Fruit fly (Drosophila melanogaster): ENCODE data around the gene CG7102.

CG7102 gene

dm6 chr2L:7880458-7880857 lies 6.9 kb downstream of the CG7102 start (continued):
- TF ChIP-seq HLH54F (GFP tag; optimal IDR thresholded peaks at IDR 0.05) (no peak), so (GFP tag; IDR thresholded peaks at IDR 0.05) (no peak), fd64A (GFP tag; optimal IDR thresholded peaks at IDR 0.05) (no peak), Six4 (GFP tag; optimal IDR thresholded peaks at IDR 0.05) (no peak), CG13775 (GFP tag; optimal IDR thresholded peaks at IDR 0.05) (no peak), Ravus (GFP tag; IDR thresholded peaks at IDR 0.05) (no peak), CG12155 (GFP tag; optimal IDR thresholded peaks at IDR 0.05) (no peak), CG12769 (tag; optimal IDR thresholded peaks at IDR 0.05) (peak; percentile 71), CG2712 (tag; optimal IDR thresholded peaks at IDR 0.05) (no peak), CG10565 (GFP tag; optimal IDR thresholded peaks at IDR 0.05) (no peak), aop (GFP tag; IDR thresholded peaks at IDR 0.05) (no peak), CG7357 (GFP tag; IDR thresholded peaks at IDR 0.05) (no peak), kni (GFP tag; optimal IDR thresholded peaks at IDR 0.05) (peak; percentile 1), GATAe (GFP tag; conservative IDR thresholded peaks at IDR 0.05) (no peak), Optix (GFP tag; IDR thresholded peaks at IDR 0.05) (no peak), tin (GFP tag; optimal IDR thresholded peaks at IDR 0.05) (no peak), Blimp-1 (GFP tag; optimal IDR thresholded peaks at IDR 0.05) (peak; percentile 98), Hsf (GFP tag; optimal IDR thresholded peaks at IDR 0.05) (no peak), CG5180 (GFP tag; optimal IDR thresholded peaks at IDR 0.05) (no peak), CG4424 (GFP tag; optimal IDR thresholded peaks at IDR 0.05) (no peak), gsb-n (tag; optimal IDR thresholded peaks at IDR 0.05) (peak; percentile 63), gt (GFP tag; IDR thresholded peaks at IDR 0.05) (no peak), CG34224 (GFP tag; IDR thresholded peaks at IDR 0.05; ENCODE audit: partially characterized antibody) (peak; percentile 19; the same call in 1 of the 3 replicates), CG7786 (GFP tag; optimal IDR thresholded peaks at IDR 0.05) (no peak), nau (GFP tag; optimal IDR thresholded peaks at IDR 0.05) (no peak), cas (GFP tag; IDR thresholded peaks at IDR 0.05) (no peak), CG4282 (GFP tag; optimal IDR thresholded peaks at IDR 0.05) (no peak), grn (GFP tag; optimal IDR thresholded peaks at IDR 0.05) (no peak), Ssrp (tag; optimal IDR thresholded peaks at IDR 0.05) (no peak), Hr78 (GFP tag; optimal IDR thresholded peaks at IDR 0.05) (peak in 1 of 2 experiments; percentile 36), ro (GFP tag; IDR thresholded peaks at IDR 0.05) (no peak), gcm2 (GFP tag; optimal IDR thresholded peaks at IDR 0.05) (no peak), oc (tag; optimal IDR thresholded peaks at IDR 0.05) (peak; percentile 47), Side (GFP tag; optimal IDR thresholded peaks at IDR 0.05) (no peak), CG16779 (GFP tag; IDR thresholded peaks at IDR 0.05) (no peak), CG11696 (GFP tag; IDR thresholded peaks at IDR 0.05) (no peak), CG8478 (optimal IDR thresholded peaks at IDR 0.05) (no peak), kah (GFP tag; optimal IDR thresholded peaks at IDR 0.05) (no peak), CG2889 (GFP tag; IDR thresholded peaks at IDR 0.05) (no peak), Xrp1 (GFP tag; IDR thresholded peaks at IDR 0.05) (no peak), CG6765 (GFP tag; optimal IDR thresholded peaks at IDR 0.05) (no peak), dan (GFP tag; IDR thresholded peaks at IDR 0.05) (no peak), abd-A (tag; optimal IDR thresholded peaks at IDR 0.05) (no peak), CG7987 (GFP tag; optimal IDR thresholded peaks at IDR 0.05) (no peak), chinmo (GFP tag; IDR thresholded peaks at IDR 0.05; ENCODE audit: partially characterized antibody) (peak; percentile 80; the same call in 2 of the 4 replicates), HLHmδ (GFP tag; optimal IDR thresholded peaks at IDR 0.05) (peak; percentile 0), repo (GFP tag; optimal IDR thresholded peaks at IDR 0.05) (no peak), odd (GFP tag; optimal IDR thresholded peaks at IDR 0.05) (no peak), CG2202 (tag; optimal IDR thresholded peaks at IDR 0.05) (no peak), CG31441 (GFP tag; IDR thresholded peaks at IDR 0.05) (no peak), CG8944 (GFP tag; optimal IDR thresholded peaks at IDR 0.05) (no peak), CG5245 (GFP tag; optimal IDR thresholded peaks at IDR 0.05) (no peak), CG8089 (GFP tag; optimal IDR thresholded peaks at IDR 0.05) (no peak)
